Fruit fly (Drosophila melanogaster) whole organism, larva: ENCODE measurements around the gene CG13625.

Experiments used
- noc ChIP-seq: fragments of 200-800 bp; sonication (Bioruptor generic); optimal IDR thresholded peaks from 3 replicates; lab custom pipeline; 2019; ENCODE audit warnings: missing biosample characterization, mild to moderate bottlenecking, missing genetic modification characterization, moderate library complexity

The CG13625 gene

dm6 chr3R:24585042-24585698 lies at the start of gene CG13625, which contains the start of gene mld:
CG13625 (minus strand) TSS chr3R:24585160.
mld (plus strand) TSS chr3R:24585653.
- no peak for TF ChIP-seq noc (tag; lab: Kevin White, UChicago)

DNA sequence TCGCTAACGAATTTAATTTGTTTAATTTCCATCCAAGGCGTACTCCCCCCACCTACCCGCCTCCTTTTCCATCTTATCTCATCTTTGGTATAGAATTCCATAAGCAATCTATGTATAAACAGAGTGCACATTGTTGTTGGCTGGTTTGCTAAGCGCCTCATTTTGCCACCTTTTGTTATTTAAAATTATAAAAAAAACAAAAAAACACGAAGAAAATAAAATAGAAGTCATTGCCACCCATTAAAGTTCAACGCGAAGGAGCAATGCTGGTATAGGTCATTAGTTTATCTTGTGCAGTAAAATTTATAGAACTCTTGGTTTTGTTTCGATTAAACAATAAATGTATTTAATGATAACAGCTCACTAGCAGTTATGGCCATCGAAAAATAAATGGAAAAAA lies 49.4 kb upstream of the CG13625 start:
- TF ChIP-seq noc (tag; lab: Kevin White, UChicago), result no peak

DNA sequence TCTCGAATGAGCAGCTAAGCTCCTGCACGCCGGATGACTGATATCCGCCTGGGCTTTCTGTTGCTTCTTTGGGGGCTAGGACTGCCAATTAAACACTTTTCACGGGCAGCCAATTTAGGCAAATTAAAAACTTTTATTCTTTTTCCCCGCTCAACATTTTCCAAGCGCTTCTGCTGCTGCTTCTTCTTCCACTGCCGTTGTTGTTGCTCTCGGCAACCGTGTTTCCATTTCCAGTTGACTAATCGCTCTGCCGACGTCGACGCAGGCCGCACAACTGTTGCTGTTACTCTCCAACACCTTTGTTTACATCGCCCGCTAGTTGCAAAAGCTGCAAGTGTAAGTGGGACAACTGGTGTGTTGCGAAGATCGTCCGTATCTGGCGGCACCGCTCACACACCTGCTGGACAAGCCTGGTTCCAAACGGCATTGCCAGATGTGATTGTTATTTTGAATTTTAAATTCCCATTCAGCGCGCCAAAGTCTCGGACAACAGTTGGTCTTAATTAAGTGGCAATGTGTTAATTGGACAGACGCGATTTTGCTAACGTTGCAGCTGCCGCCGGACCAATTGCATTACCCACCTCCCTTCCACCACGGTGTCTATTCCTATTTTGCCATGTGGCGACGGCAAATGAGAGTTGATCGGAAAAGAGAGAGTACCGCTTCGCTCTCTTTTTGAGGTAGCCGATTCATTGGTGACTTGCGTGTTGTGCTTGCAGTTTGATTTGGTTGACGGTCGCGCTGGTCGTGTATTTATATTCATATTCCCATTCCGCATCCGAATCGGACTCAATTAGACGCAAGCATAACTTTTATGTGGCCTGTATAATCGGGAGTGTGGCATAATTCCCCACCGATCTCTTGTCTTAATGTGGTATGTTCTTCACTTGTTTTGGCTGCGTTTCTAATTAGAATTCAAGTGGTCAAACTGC lies 45.2 kb upstream of the CG13625 start, which contains the start of gene Wsck:
Wsck (minus strand) TSS at position 199 of the 932 bp plus-strand sequence.
- no peak for TF ChIP-seq noc (tag; lab: Kevin White, UChicago)

- TF ChIP-seq noc (tag; lab: Kevin White, UChicago), result no peak
Observed at dm6 chr3R:24626667-24627066, 41.7 kb upstream of the CG13625 start.

- peak; percentile 25 for TF ChIP-seq noc (tag; lab: Kevin White, UChicago)
Observed at dm6 chr3R:24626003-24626486, 41.1 kb upstream of the CG13625 start.

DNA sequence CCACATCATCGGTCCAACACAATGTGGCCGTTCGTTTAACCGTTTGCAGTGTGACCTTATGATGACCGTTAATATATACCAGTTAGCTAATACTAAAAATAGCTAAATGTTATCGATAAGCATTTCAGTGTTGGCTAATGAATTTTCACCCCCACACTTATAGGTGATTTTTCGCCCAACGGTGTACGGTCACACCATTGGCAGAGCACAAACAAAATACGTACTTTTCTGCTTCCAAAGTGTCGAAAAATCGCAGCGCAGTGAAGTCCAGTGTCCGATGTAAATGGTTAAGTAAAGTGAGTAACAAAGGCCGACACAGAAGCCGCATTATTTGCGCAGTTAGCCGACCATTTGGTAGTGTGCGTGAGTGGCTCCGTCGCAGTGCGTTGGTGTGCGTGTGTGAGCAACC lies 40.6 kb upstream of the CG13625 start, which contains the start of the genes Syx18 and atl:
Syx18 (minus strand) TSS at position 46 of the 409 bp plus-strand sequence.
atl (plus strand) TSS at position 155 of the 409 bp plus-strand sequence.
- TF ChIP-seq noc (tag; lab: Kevin White, UChicago), result no peak

- no peak for TF ChIP-seq noc (tag; lab: Kevin White, UChicago)
Observed at dm6 chr3R:24620569-24620968, 35.6 kb upstream of the CG13625 start.

DNA sequence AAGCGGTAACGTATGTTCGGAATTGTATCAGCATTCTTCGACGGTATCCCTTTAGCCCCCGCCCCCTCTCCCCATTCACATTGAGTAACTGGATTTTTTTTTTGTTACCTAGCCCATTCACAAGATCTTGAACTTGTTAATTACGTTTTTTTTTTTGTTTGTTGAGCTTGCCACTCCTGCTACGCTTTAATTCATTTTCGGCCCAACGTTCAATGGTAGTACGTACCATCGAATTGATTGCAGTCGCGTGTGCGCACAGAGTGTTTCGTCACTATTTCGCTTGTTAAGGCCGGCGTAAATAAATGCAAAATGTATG lies 29.7 kb upstream of the CG13625 start:
- TF ChIP-seq noc (tag; lab: Kevin White, UChicago), result no peak

DNA sequence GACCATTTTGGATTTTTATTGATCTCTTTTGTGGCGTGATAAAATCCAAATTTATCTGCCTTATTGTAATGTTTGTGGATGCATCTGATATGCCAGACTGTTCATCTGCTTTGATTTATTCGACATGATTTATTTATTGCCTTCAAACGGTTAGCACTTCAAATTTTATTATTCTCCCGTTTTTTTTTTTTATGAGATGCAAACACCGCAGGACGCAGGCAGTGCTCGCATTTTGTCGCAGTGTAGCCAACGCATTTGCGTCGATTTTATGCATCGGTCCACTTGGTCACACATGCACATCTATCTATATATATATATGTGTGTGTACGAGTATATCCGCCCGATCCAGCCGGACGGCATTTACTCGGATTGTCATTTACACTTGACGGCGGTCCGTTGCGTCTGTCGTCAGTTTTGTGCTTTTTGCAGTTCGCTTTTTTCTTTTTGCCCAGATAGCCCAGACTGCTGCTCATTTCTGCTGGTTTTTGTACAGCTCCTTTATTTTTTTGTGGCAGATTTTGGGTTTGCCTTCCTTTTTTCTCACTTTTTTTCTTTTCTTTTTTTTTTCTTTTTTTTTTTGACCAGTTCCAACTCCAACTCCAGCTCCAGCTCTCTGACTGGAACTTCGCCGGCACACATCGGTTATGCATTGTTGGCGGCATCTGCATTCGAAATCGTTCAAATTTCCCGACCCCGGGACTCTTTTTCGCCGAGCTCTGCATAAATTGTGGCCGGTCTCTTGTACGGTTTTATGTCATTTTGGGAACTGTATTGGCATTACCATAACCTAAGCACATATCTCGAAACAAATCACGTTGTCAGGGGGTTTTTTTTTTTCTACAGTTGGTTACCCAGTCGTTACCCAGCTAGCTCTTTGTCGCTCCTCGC lies 29.1 kb upstream of the CG13625 start:
- TF ChIP-seq noc (tag; lab: Kevin White, UChicago), result no peak

DNA sequence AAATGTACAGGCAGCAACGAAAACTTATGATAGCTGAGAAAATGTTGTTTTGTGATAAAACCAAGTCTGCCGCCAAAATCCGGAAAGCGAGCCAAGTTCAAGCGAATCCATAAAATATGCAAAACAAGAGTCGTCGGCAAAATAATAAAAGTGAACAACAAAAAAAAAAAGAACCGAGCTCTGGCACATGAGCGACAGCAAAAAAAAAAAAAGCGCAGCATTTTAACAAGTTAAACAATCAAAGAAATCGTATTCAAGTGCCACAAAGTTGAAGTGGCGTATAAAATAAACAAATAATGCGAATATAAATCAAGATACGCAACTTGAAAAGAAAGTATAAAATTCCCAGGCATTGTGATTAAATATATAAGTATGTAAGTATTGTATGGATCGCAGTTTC lies 23.4 kb upstream of the CG13625 start:
- TF ChIP-seq noc (tag; lab: Kevin White, UChicago), result no peak

DNA sequence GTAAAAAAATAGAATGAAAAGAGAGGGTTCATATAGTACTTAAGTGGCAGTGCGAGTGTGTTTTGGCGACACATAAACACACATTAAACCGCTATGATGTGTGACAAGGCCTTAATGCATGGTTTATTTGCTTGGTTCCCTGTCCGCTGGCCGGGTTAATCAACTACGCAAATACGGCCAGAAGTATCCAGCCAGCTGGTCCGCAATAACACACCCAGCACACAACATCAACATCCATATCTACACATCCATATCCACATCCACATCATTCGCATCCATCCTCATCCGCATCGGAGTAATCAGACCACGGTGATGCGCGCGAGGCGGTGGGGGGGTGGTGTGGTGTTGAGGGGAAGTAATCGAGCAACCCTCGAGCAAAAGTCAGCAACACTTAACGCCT lies 21.9 kb upstream of the CG13625 start:
- no peak for TF ChIP-seq noc (tag; lab: Kevin White, UChicago)

- TF ChIP-seq noc (tag; lab: Kevin White, UChicago), result no peak
Observed at dm6 chr3R:24604165-24604564, 19.2 kb upstream of the CG13625 start.

- no peak for TF ChIP-seq noc (tag; lab: Kevin White, UChicago)
Observed at dm6 chr3R:24603399-24604131, 18.6 kb upstream of the CG13625 start.

dm6 chr3R:24601069-24601468 lies 16.1 kb upstream of the CG13625 start:
- TF ChIP-seq noc (tag; lab: Kevin White, UChicago), result no peak
